Fruit fly (Drosophila melanogaster) whole organism, pupa: ENCODE results near the gene Ac13E.

Experiments used
- CG10348 ChIP-seq: fragments of 200-800 bp; sonication (Bioruptor generic); IDR thresholded peaks from 2 replicates; pipeline ENCODE4 v1.3.6; 2022; ENCODE audit warnings: missing biosample characterization, missing genetic modification characterization
- CG15710 ChIP-seq: fragments of 200-800 bp; sonication (Bioruptor generic); optimal IDR thresholded peaks from 2 replicates; lab custom pipeline; 2018; ENCODE audit warnings: missing biosample characterization, mild to moderate bottlenecking, missing genetic modification characterization, moderate library complexity
- CG4496 ChIP-seq: fragments of 200-800 bp; sonication (Bioruptor generic); IDR thresholded peaks from 3 replicates; pipeline ENCODE4 v1.3.6; 2022; ENCODE audit warnings: missing biosample characterization, missing genetic modification characterization
- CG8159 ChIP-seq: fragments of 200-800 bp; sonication (Bioruptor generic); optimal IDR thresholded peaks from 3 replicates; lab custom pipeline; 2018; ENCODE audit warnings: missing biosample characterization, mild to moderate bottlenecking, missing genetic modification characterization, moderate library complexity
- CG8301 ChIP-seq: fragments of 200-800 bp; sonication (Bioruptor generic); optimal IDR thresholded peaks from 2 replicates; lab custom pipeline; 2018; ENCODE audit warnings: missing biosample characterization, mild to moderate bottlenecking, missing genetic modification characterization
- CG9948 ChIP-seq: fragments of 200-800 bp; sonication (Bioruptor generic); optimal IDR thresholded peaks from 2 replicates; lab custom pipeline; 2018; ENCODE audit warnings: missing biosample characterization, mild to moderate bottlenecking, missing genetic modification characterization, moderate library complexity
- EcR ChIP-seq: fragments of 200-800 bp; sonication (Bioruptor generic); optimal IDR thresholded peaks from 3 replicates; lab custom pipeline; 2019; ENCODE audit warnings: missing biosample characterization, missing genetic modification characterization, mild to moderate bottlenecking, moderate library complexity, missing genetic modification reagents
- Pif1A ChIP-seq: fragments of 200-800 bp; sonication (Bioruptor generic); optimal IDR thresholded peaks from 3 replicates; lab custom pipeline; 2016; ENCODE audit warnings: missing biosample characterization, missing genetic modification characterization
- Pif1B ChIP-seq: fragments of 200-800 bp; sonication (Bioruptor generic); optimal IDR thresholded peaks from 3 replicates; lab custom pipeline; 2016; ENCODE audit warnings: missing biosample characterization, missing genetic modification characterization

- TF ChIP-seq CG8301: no peak
- TF ChIP-seq CG8159 (tag; lab: Kevin White, UChicago): no peak
- TF ChIP-seq CG9948 (tag; lab: Kevin White, UChicago): no peak
- peak; percentile 70 for TF ChIP-seq EcR
- TF ChIP-seq Pif1B: no peak
- no peak for TF ChIP-seq CG15710 (tag; lab: Kevin White, UChicago)
- no peak for TF ChIP-seq CG10348 (GFP tag; lab: Robert Waterston, UW)
- no peak for TF ChIP-seq Pif1A
- TF ChIP-seq CG4496 (GFP tag; lab: Robert Waterston, UW): peak; percentile 93
These were observed 88.7 kb downstream of the Ac13E start for dm6 chrX:15465410-15465809.
